Worm (Caenorhabditis elegans): ENCODE data around the gene F28B12.6.

DNA sequence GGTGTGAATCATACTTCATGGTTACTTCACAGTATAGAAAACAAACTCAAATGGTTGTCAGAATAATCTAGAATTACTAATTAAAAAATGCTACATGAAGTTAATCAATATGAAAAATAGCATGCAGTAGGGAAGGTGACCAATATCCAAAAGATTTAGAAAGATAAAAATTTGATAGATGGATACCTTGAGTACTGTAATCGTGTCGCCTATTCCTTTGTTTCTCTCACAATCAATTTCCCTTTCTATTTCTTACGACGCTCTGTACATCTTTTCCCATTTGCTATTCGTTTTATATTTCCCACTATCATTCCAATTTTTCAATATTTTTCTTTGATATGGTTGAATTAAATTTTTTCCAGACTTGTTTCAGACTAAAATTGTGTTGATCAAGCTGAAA lies 20.7 kb downstream of the F28B12.6 start, which contains the start of gene B0034.7:
- TF ChIP-seq lin-13 (GFP tag; optimal IDR thresholded peaks at IDR 0.05) (no peak), ztf-11 (tag; optimal IDR thresholded peaks at IDR 0.05) (no peak), unc-39 (tag; optimal IDR thresholded peaks at IDR 0.05) (no peak), mbf-1 (tag; optimal IDR thresholded peaks at IDR 0.05) (no peak), mdl-1 (tag; optimal IDR thresholded peaks at IDR 0.05) (no peak)

All from whole organism, L2 larva.